Worm (Caenorhabditis elegans) whole organism, L4/young adult: ENCODE results near the gene atln-1.

ENCODE experiments used
- dao-5 ChIP-seq: sonication (generic microtip); optimal IDR thresholded peaks from 2 replicates; lab custom pipeline; 2016; ENCODE audit warnings: missing genotype, missing genetic modification characterization, moderate library complexity, missing compliant biosample characterization
- him-1 ChIP-seq: sonication (generic microtip); optimal IDR thresholded peaks from 2 replicates; lab custom pipeline; 2016; ENCODE audit warnings: missing genotype, missing genetic modification reagents, missing genetic modification characterization, missing compliant biosample characterization

- TF ChIP-seq dao-5 (no peak), him-1 (tag; lab: Kevin White, UChicago) (no peak)
Observed at ce11 chrIV:2771692-2772091, 16.8 kb upstream of the atln-1 start, which contains the start of gene Y54G2A.11.
